Worm (Caenorhabditis elegans): Measurements from ENCODE around the gene B0303.11.

The B0303.11 gene

ce11 chrIII:8656957-8657356, 53.3 kb downstream of the B0303.11 start:
- TF ChIP-seq ceh-43 (GFP tag; optimal IDR thresholded peaks at IDR 0.05) (no peak), tbx-8 (GFP tag; optimal IDR thresholded peaks at IDR 0.05) (no peak), snpc-4 (tag; optimal IDR thresholded peaks at IDR 0.05) (no peak), nhr-2 (tag; optimal IDR thresholded peaks at IDR 0.05) (no peak), nhr-237 (tag; optimal IDR thresholded peaks at IDR 0.05) (no peak), M03D4.4 (tag; optimal IDR thresholded peaks at IDR 0.05) (no peak), elt-3 (tag; optimal IDR thresholded peaks at IDR 0.05) (no peak), unc-39 (tag; optimal IDR thresholded peaks at IDR 0.05) (no peak), hlh-1 (tag; optimal IDR thresholded peaks at IDR 0.05) (no peak), mep-1 (tag; optimal IDR thresholded peaks at IDR 0.05) (no peak), unc-62 (GFP tag; optimal IDR thresholded peaks at IDR 0.05) (no peak), sem-2 (GFP tag; optimal IDR thresholded peaks at IDR 0.05) (no peak), cnd-1 (tag; optimal IDR thresholded peaks at IDR 0.05) (no peak), bed-3 (GFP tag; optimal IDR thresholded peaks at IDR 0.05) (no peak), elt-1 (tag; optimal IDR thresholded peaks at IDR 0.05; ENCODE audit: borderline replicate concordance, insufficient read depth) (no peak), ztf-11 (tag; optimal IDR thresholded peaks at IDR 0.05) (no peak)

- no peak for TF ChIP-seq elt-1 (tag; optimal IDR thresholded peaks at IDR 0.05; ENCODE audit: borderline replicate concordance, insufficient read depth)
- TF ChIP-seq nhr-12 (tag; optimal IDR thresholded peaks at IDR 0.05), result no peak
Measured at ce11 chrIII:8656055-8656454, 54.2 kb downstream of the B0303.11 start.

- TF ChIP-seq ceh-39 (tag; optimal IDR thresholded peaks at IDR 0.05), result no peak
- TF ChIP-seq unc-39 (tag; optimal IDR thresholded peaks at IDR 0.05), result no peak
- TF ChIP-seq nhr-28 (tag; optimal IDR thresholded peaks at IDR 0.05), result no peak
- no peak for TF ChIP-seq ces-1 (GFP tag; optimal IDR thresholded peaks at IDR 0.05)
- TF ChIP-seq sptf-1 (tag; optimal IDR thresholded peaks at IDR 0.05), result no peak
- no peak for TF ChIP-seq lsy-2 (tag; optimal IDR thresholded peaks at IDR 0.05)
- no peak for TF ChIP-seq M03D4.4 (tag; optimal IDR thresholded peaks at IDR 0.05)
- TF ChIP-seq hlh-1 (tag; optimal IDR thresholded peaks at IDR 0.05), result no peak
- no peak for TF ChIP-seq bed-3 (GFP tag; optimal IDR thresholded peaks at IDR 0.05)
- TF ChIP-seq lin-13 (tag; optimal IDR thresholded peaks at IDR 0.05), result no peak
- no peak for TF ChIP-seq mls-2 (tag; optimal IDR thresholded peaks at IDR 0.05)
- TF ChIP-seq pha-4 (tag; optimal IDR thresholded peaks at IDR 0.05), result no peak
- TF ChIP-seq drap-1 (GFP tag; optimal IDR thresholded peaks at IDR 0.05), result no peak
- TF ChIP-seq nhr-2 (tag; optimal IDR thresholded peaks at IDR 0.05), result no peak
- no peak for TF ChIP-seq nhr-76 (tag; optimal IDR thresholded peaks at IDR 0.05)
- no peak for TF ChIP-seq nhr-237 (tag; optimal IDR thresholded peaks at IDR 0.05)
Measured at ce11 chrIII:8655412-8655811, 54.8 kb downstream of the B0303.11 start.

ce11 chrIII:8654400-8654980, 55.7 kb downstream of the B0303.11 start:
- TF ChIP-seq nhr-28 (tag; optimal IDR thresholded peaks at IDR 0.05), result no peak
- no peak for TF ChIP-seq sptf-1 (tag; optimal IDR thresholded peaks at IDR 0.05)
- no peak for TF ChIP-seq drap-1 (GFP tag; optimal IDR thresholded peaks at IDR 0.05)
- TF ChIP-seq nhr-237 (tag; optimal IDR thresholded peaks at IDR 0.05), result no peak
- no peak for TF ChIP-seq hlh-1 (tag; optimal IDR thresholded peaks at IDR 0.05)
- TF ChIP-seq unc-120 (tag; optimal IDR thresholded peaks at IDR 0.05; ENCODE audit: poor library complexity, severe bottlenecking), result no peak
- no peak for TF ChIP-seq nhr-12 (tag; optimal IDR thresholded peaks at IDR 0.05)
- no peak for TF ChIP-seq nhr-2 (tag; optimal IDR thresholded peaks at IDR 0.05)
- TF ChIP-seq cnd-1 (tag; optimal IDR thresholded peaks at IDR 0.05), result no peak
- TF ChIP-seq unc-62 (GFP tag; optimal IDR thresholded peaks at IDR 0.05), result no peak

- TF ChIP-seq ham-2 (GFP tag; optimal IDR thresholded peaks at IDR 0.05) (no peak), elt-3 (tag; optimal IDR thresholded peaks at IDR 0.05) (no peak), snpc-4 (tag; optimal IDR thresholded peaks at IDR 0.05) (no peak), elt-1 (tag; optimal IDR thresholded peaks at IDR 0.05; ENCODE audit: borderline replicate concordance, insufficient read depth) (no peak), sptf-1 (tag; optimal IDR thresholded peaks at IDR 0.05) (no peak), sem-2 (GFP tag; optimal IDR thresholded peaks at IDR 0.05) (no peak), blmp-1 (tag; optimal IDR thresholded peaks at IDR 0.05) (no peak), nhr-237 (tag; optimal IDR thresholded peaks at IDR 0.05) (no peak), hlh-1 (tag; optimal IDR thresholded peaks at IDR 0.05) (no peak), M03D4.4 (tag; optimal IDR thresholded peaks at IDR 0.05) (no peak), lin-13 (tag; optimal IDR thresholded peaks at IDR 0.05) (no peak), mab-5 (tag; optimal IDR thresholded peaks at IDR 0.05) (no peak), lin-32 (GFP tag; optimal IDR thresholded peaks at IDR 0.05) (no peak), unc-62 (GFP tag; optimal IDR thresholded peaks at IDR 0.05) (no peak), lsy-2 (tag; optimal IDR thresholded peaks at IDR 0.05) (no peak), nhr-76 (tag; optimal IDR thresholded peaks at IDR 0.05) (no peak), bed-3 (GFP tag; optimal IDR thresholded peaks at IDR 0.05) (no peak), nhr-12 (tag; optimal IDR thresholded peaks at IDR 0.05) (no peak), cnd-1 (tag; optimal IDR thresholded peaks at IDR 0.05) (no peak), unc-39 (tag; optimal IDR thresholded peaks at IDR 0.05) (no peak)
Measured at ce11 chrIII:8653875-8654386, 56.3 kb downstream of the B0303.11 start, which contains the start of gene F22B7.9. F22B7.9 (minus strand) TSS chrIII:8653925.
